Fruit fly (Drosophila melanogaster): ENCODE results near the gene Sos.
A peak's percentile ranks its signal among the peaks of the same experiment; 100 is the strongest.

Gene Sos

DNA sequence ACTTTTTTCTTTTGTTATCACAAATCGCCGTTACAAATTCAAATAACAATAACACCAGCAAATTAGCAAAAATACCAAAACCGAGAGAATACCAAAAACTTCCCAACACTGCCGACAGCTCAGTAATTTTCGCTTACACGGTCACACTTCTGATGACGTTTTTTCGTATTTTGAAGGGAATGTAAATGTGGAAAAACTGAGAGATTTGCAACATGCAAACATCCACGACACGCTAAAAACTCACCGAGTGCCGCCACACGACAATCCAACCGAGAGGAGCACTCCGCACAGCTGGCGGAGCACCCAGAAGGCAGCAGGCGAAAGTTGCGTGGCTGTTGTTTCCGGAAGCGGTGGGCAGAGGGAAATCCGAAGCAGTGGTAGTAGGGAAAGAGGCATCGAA lies 20.2 kb upstream of the Sos start, which contains the start of gene Sec71 (continued):
- TF ChIP-seq kni (GFP tag; optimal IDR thresholded peaks at IDR 0.05) (no peak), vfl (GFP tag; optimal IDR thresholded peaks at IDR 0.05) (no peak), nerfin-1 (tag; optimal IDR thresholded peaks at IDR 0.05) (no peak), her (GFP tag; optimal IDR thresholded peaks at IDR 0.05) (no peak), CG1602 (GFP tag; optimal IDR thresholded peaks at IDR 0.05) (no peak), CrebB (tag; optimal IDR thresholded peaks at IDR 0.05) (no peak), CG6683 (GFP tag; optimal IDR thresholded peaks at IDR 0.05) (no peak), BtbVII (GFP tag; optimal IDR thresholded peaks at IDR 0.05) (no peak), Nf-YC (tag; optimal IDR thresholded peaks at IDR 0.05) (no peak), crol (GFP tag; IDR thresholded peaks at IDR 0.05) (peak; percentile 71), B-H1 (GFP tag; IDR thresholded peaks at IDR 0.05) (no peak), cwo (GFP tag; optimal IDR thresholded peaks at IDR 0.05) (no peak), CG15696 (tag; optimal IDR thresholded peaks at IDR 0.05) (no peak), CG34224 (GFP tag; IDR thresholded peaks at IDR 0.05; ENCODE audit: partially characterized antibody) (no peak), CG17612 (GFP tag; IDR thresholded peaks at IDR 0.05) (no peak), h (optimal IDR thresholded peaks at IDR 0.05) (no peak), CG2129 (GFP tag; IDR thresholded peaks at IDR 0.05; ENCODE audit: partially characterized antibody) (no peak), mld (GFP tag; IDR thresholded peaks at IDR 0.05; ENCODE audit: partially characterized antibody) (no peak), CG6765 (GFP tag; optimal IDR thresholded peaks at IDR 0.05) (no peak), Ets65A (GFP tag) (peak; percentile 90), aop (GFP tag; IDR thresholded peaks at IDR 0.05) (no peak), CG9817 (tag; optimal IDR thresholded peaks at IDR 0.05) (no peak), crp (GFP tag; optimal IDR thresholded peaks at IDR 0.05) (no peak), CG13894 (tag; optimal IDR thresholded peaks at IDR 0.05) (no peak), TFAM (GFP tag; optimal IDR thresholded peaks at IDR 0.05) (no peak), ato (GFP tag; IDR thresholded peaks at IDR 0.05; ENCODE audit: partially characterized antibody) (no peak), CG9797 (GFP tag; optimal IDR thresholded peaks at IDR 0.05) (peak; percentile 86), CG15073 (GFP tag; optimal IDR thresholded peaks at IDR 0.05) (no peak), unc-4 (GFP tag; IDR thresholded peaks at IDR 0.05; ENCODE audit: partially characterized antibody) (no peak), lola (GFP tag; optimal IDR thresholded peaks at IDR 0.05) (no peak), Aef1 (GFP tag; IDR thresholded peaks at IDR 0.05) (no peak), Abd-B (GFP tag; optimal IDR thresholded peaks at IDR 0.05) (no peak), Dfd (GFP tag; optimal IDR thresholded peaks at IDR 0.05) (no peak), phol (tag; optimal IDR thresholded peaks at IDR 0.05) (peak; percentile 21), E2f2 (GFP tag; IDR thresholded peaks at IDR 0.05) (peak; percentile 70), CG10274 (GFP tag; optimal IDR thresholded peaks at IDR 0.05) (no peak), sd (tag; optimal IDR thresholded peaks at IDR 0.05) (no peak), gce (GFP tag; IDR thresholded peaks at IDR 0.05) (no peak), CG3838 (GFP tag; optimal IDR thresholded peaks at IDR 0.05) (no peak), CG10267 (tag; optimal IDR thresholded peaks at IDR 0.05) (peak; percentile 94), wek (GFP tag; optimal IDR thresholded peaks at IDR 0.05) (no peak), pita (GFP tag; optimal IDR thresholded peaks at IDR 0.05) (no peak), tap (tag; optimal IDR thresholded peaks at IDR 0.05) (no peak), pho (GFP tag; optimal IDR thresholded peaks at IDR 0.05) (no peak), ftz-f1 (GFP tag; optimal IDR thresholded peaks at IDR 0.05) (peak; percentile 76), CG5953 (GFP tag; IDR thresholded peaks at IDR 0.05) (no peak), ssp (GFP tag; IDR thresholded peaks at IDR 0.05) (no peak), jigr1 (GFP tag; IDR thresholded peaks at IDR 0.05) (no peak), dysf (GFP tag; IDR thresholded peaks at IDR 0.05) (no peak), CG2712 (tag; optimal IDR thresholded peaks at IDR 0.05) (no peak), HmgD (GFP tag; optimal IDR thresholded peaks at IDR 0.05) (no peak), dm (GFP tag; optimal IDR thresholded peaks at IDR 0.05) (peak; percentile 13)
